Fruit fly (Drosophila melanogaster): ENCODE results near the gene CG10907.

DNA sequence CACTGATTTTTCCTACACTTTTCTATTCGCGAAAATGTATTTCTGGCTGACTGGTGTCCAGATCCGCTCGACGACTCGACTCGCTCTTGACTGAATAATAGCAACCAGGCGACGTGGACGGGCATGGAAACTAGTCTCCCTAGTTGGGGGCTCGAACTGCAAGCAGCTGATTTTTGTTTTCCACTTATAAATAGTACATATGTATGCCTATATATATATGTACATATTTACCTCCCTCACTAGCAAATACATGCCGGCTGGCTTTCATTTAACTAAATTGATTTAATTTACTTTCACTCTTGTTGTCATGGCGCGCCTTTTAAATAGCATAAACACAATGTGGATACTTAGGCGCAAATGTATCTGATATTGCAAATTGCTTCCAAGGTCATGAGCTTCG, 7.4 kb downstream of the CG10907 start, which contains the start of gene Gcat:
- TF ChIP-seq psq (optimal IDR thresholded peaks at IDR 0.05): no peak
- TF ChIP-seq Sin3A (optimal IDR thresholded peaks at IDR 0.05): no peak
